Fruit fly (Drosophila melanogaster): ENCODE measurements around the gene Mst57Dc.

Gene Mst57Dc

DNA sequence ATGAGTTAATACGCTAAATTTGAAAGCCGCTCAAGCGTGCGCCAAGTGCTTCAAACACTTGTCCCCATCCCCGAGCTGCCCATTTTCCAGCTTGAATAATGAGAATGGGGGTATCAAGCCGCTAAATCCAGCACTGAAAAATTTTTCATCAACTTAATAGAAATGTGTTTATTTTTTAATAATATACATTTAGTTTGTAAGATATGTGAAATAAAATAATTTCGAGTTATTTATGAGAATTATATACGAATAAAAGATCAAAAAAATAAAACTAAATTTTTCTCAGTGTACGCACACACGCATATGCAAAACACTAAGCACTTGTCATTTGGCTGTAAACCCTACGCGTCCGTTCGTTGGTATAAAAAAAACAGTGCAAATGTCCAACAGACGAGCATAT, 25.3 kb upstream of the Mst57Dc start (continued):
- TF ChIP-seq CG7839 (tag; optimal IDR thresholded peaks at IDR 0.05) (peak; percentile 33), CG15514 (GFP tag; optimal IDR thresholded peaks at IDR 0.05) (peak; percentile 26), Doc3 (GFP tag; IDR thresholded peaks at IDR 0.05; ENCODE audit: partially characterized antibody) (no peak), Awh (GFP tag; IDR thresholded peaks at IDR 0.05) (no peak), Fer1 (GFP tag; optimal IDR thresholded peaks at IDR 0.05) (peak; percentile 65), grau (tag; optimal IDR thresholded peaks at IDR 0.05) (peak; percentile 32), gem (tag; optimal IDR thresholded peaks at IDR 0.05) (peak; percentile 46), caup (GFP tag; optimal IDR thresholded peaks at IDR 0.05; ENCODE audit: severe bottlenecking) (peak; percentile 29), eve (GFP tag; optimal IDR thresholded peaks at IDR 0.05) (peak in 1 of 2 experiments; percentile 41), ind (GFP tag; optimal IDR thresholded peaks at IDR 0.05) (peak; percentile 5), HHEX (GFP tag; optimal IDR thresholded peaks at IDR 0.05) (no peak), CG17359 (tag; optimal IDR thresholded peaks at IDR 0.05) (no peak), salm (tag; optimal IDR thresholded peaks at IDR 0.05) (no peak), ewg (GFP tag; optimal IDR thresholded peaks at IDR 0.05) (peak; percentile 12), CG2678 (tag; optimal IDR thresholded peaks at IDR 0.05) (peak; percentile 37), lmd (GFP tag; IDR thresholded peaks at IDR 0.05) (0 out of 2 replicates have a peak, but pooled peaks have one; percentile 31), CG18599 (GFP tag; optimal IDR thresholded peaks at IDR 0.05) (peak; percentile 76), BtbVII (GFP tag; optimal IDR thresholded peaks at IDR 0.05) (peak; percentile 20), corto (GFP tag; optimal IDR thresholded peaks at IDR 0.05) (no peak), Dp (GFP tag; optimal IDR thresholded peaks at IDR 0.05) (no peak), Hr51 (GFP tag; optimal IDR thresholded peaks at IDR 0.05) (peak in 1 of 2 experiments; percentile 44), CG31365 (tag; optimal IDR thresholded peaks at IDR 0.05) (no peak), ro (GFP tag; IDR thresholded peaks at IDR 0.05) (no peak), CG32532 (GFP tag; IDR thresholded peaks at IDR 0.05) (peak; percentile 30), CG9932 (GFP tag; IDR thresholded peaks at IDR 0.05) (no peak), YL-1 (GFP tag; optimal IDR thresholded peaks at IDR 0.05) (no peak), CG6813 (GFP tag; optimal IDR thresholded peaks at IDR 0.05) (no peak), CG11504 (tag; optimal IDR thresholded peaks at IDR 0.05) (peak; percentile 53), jing (GFP tag; optimal IDR thresholded peaks at IDR 0.05) (no peak), Tbp (GFP tag; optimal IDR thresholded peaks at IDR 0.05) (no peak), vvl (GFP tag; IDR thresholded peaks at IDR 0.05) (0 out of 2 replicates have a peak, but pooled peaks have one; percentile 35), CG13287 (GFP tag; IDR thresholded peaks at IDR 0.05; ENCODE audit: partially characterized antibody) (no peak), cato (GFP tag; optimal IDR thresholded peaks at IDR 0.05; ENCODE audit: borderline replicate concordance) (no peak), CG9609 (GFP tag; optimal IDR thresholded peaks at IDR 0.05) (no peak), CG14441 (GFP tag; IDR thresholded peaks at IDR 0.05) (peak; percentile 47), ash1 (GFP tag; optimal IDR thresholded peaks at IDR 0.05) (no peak), PHDP (tag; optimal IDR thresholded peaks at IDR 0.05) (peak; percentile 22), pb (GFP tag; optimal IDR thresholded peaks at IDR 0.05) (no peak), Hmr (GFP tag; optimal IDR thresholded peaks at IDR 0.05) (peak; percentile 51), Rfx (GFP tag; IDR thresholded peaks at IDR 0.05) (peak; percentile 48; the same call in 1 of the 2 replicates), cwo (GFP tag; optimal IDR thresholded peaks at IDR 0.05) (peak; percentile 25), otp (GFP tag; IDR thresholded peaks at IDR 0.05) (no peak), lab (GFP tag; optimal IDR thresholded peaks at IDR 0.05) (peak; percentile 55), Dfd (GFP tag; optimal IDR thresholded peaks at IDR 0.05) (no peak), Meics (GFP tag; optimal IDR thresholded peaks at IDR 0.05) (peak; percentile 19), Xrp1 (GFP tag; IDR thresholded peaks at IDR 0.05) (no peak), CG31388 (GFP tag; optimal IDR thresholded peaks at IDR 0.05) (no peak), CG17328 (GFP tag; IDR thresholded peaks at IDR 0.05) (0 out of 2 replicates have a peak, but pooled peaks have one; percentile 18), Mad (GFP tag; optimal IDR thresholded peaks at IDR 0.05) (no peak), CG5245 (GFP tag; optimal IDR thresholded peaks at IDR 0.05) (no peak)

Measured in whole organism, embryonic.